Worm (Caenorhabditis elegans): ENCODE results near the gene F16G10.1.

ce11 chrII:2379673-2380072, 24.4 kb upstream of the F16G10.1 start:
- no peak for TF ChIP-seq lin-13 (tag; optimal IDR thresholded peaks at IDR 0.05)
- TF ChIP-seq nhr-76 (tag; optimal IDR thresholded peaks at IDR 0.05) = no peak
- no peak for TF ChIP-seq mab-5 (tag; optimal IDR thresholded peaks at IDR 0.05)
- TF ChIP-seq nhr-237 (tag; optimal IDR thresholded peaks at IDR 0.05) = no peak

Measured in whole organism, mixed stage, embryonic.